Worm (Caenorhabditis elegans) whole organism, L2 larva: Measurements from ENCODE around the gene C31H2.14.

ENCODE experiments used
- F13H6.1 ChIP-seq: sonication (generic microtip); optimal IDR thresholded peaks from 2 replicates; lab custom pipeline; 2016; ENCODE audit warnings: missing genetic modification characterization, missing compliant biosample characterization
- ZK546.5 ChIP-seq: sonication (generic microtip); optimal IDR thresholded peaks from 2 replicates; lab custom pipeline; 2017; ENCODE audit warnings: missing biosample characterization, missing genetic modification characterization
- alr-1 ChIP-seq: fragments of 150-350 bp; optimal IDR thresholded peaks from 2 replicates; lab custom pipeline; 2014; ENCODE audit warnings: missing biosample characterization, missing genetic modification characterization
- blmp-1 ChIP-seq: sonication (generic microtip); optimal IDR thresholded peaks from 2 replicates; lab custom pipeline; 2017; ENCODE audit warnings: missing genetic modification characterization, mild to moderate bottlenecking, missing compliant biosample characterization, antibody characterized with exemption, moderate library complexity; ENCODE audit not compliant: insufficient read depth
- ceh-16 ChIP-seq: fragments of 150-350 bp; optimal IDR thresholded peaks from 2 replicates; lab custom pipeline; 2014; ENCODE audit warnings: missing biosample characterization, missing genetic modification characterization
- crh-2 ChIP-seq: sonication (generic microtip); optimal IDR thresholded peaks from 2 replicates; lab custom pipeline; 2017; ENCODE audit warnings: missing biosample characterization, missing genetic modification characterization
- dmd-4 ChIP-seq: sonication (generic microtip); optimal IDR thresholded peaks from 2 replicates; lab custom pipeline; 2017; ENCODE audit warnings: missing biosample characterization, missing genetic modification characterization
- elt-1 ChIP-seq: fragments of 150-350 bp; optimal IDR thresholded peaks from 2 replicates; lab custom pipeline; 2014; ENCODE audit warnings: missing biosample characterization, missing genetic modification characterization
- elt-3 ChIP-seq: sonication (generic microtip); optimal IDR thresholded peaks from 2 replicates; lab custom pipeline; 2017; ENCODE audit warnings: missing biosample characterization, missing genetic modification characterization
- fos-1 ChIP-seq: fragments of 150-350 bp; optimal IDR thresholded peaks from 2 replicates; lab custom pipeline; 2014; ENCODE audit warnings: missing biosample characterization, missing genetic modification characterization
- lin-11 ChIP-seq: fragments of 150-350 bp; sonication (generic microtip); optimal IDR thresholded peaks from 2 replicates; lab custom pipeline; 2014; ENCODE audit warnings: missing biosample characterization, missing genetic modification characterization, inconsistent platforms, mixed read lengths
- lin-39 ChIP-seq: fragments of 150-350 bp; optimal IDR thresholded peaks from 2 replicates; lab custom pipeline; 2014; ENCODE audit warnings: missing biosample characterization, missing genetic modification reagents, missing genetic modification characterization
- lsy-2 ChIP-seq, 2 experiments: fragments of 150-350 bp in 1 of 2; sonication (generic microtip) in 1 of 2; optimal IDR thresholded peaks; 2 replicates each; lab custom pipeline; 2014 to 2017; ENCODE audit warnings: missing biosample characterization in 2 of 2, missing genetic modification characterization in 2 of 2
- mab-5 ChIP-seq: fragments of 150-350 bp; optimal IDR thresholded peaks from 2 replicates; lab custom pipeline; 2014; ENCODE audit warnings: missing biosample characterization, missing genetic modification characterization
- mbf-1 ChIP-seq: sonication (generic microtip); optimal IDR thresholded peaks from 2 replicates; lab custom pipeline; 2017; ENCODE audit warnings: missing biosample characterization, missing genetic modification characterization
- mdl-1 ChIP-seq, 2 experiments: fragments of 150-350 bp in 1 of 2; sonication (generic microtip) in 1 of 2; optimal IDR thresholded peaks; 2 replicates each; lab custom pipeline; 2017; ENCODE audit warnings: missing biosample characterization in 2 of 2, missing genetic modification characterization in 2 of 2
- nhr-11 ChIP-seq: fragments of 150-350 bp; optimal IDR thresholded peaks from 2 replicates; lab custom pipeline; 2014; ENCODE audit warnings: missing biosample characterization, missing genetic modification characterization
- nhr-12 ChIP-seq: fragments of 150-350 bp; optimal IDR thresholded peaks from 2 replicates; lab custom pipeline; 2014; ENCODE audit warnings: missing biosample characterization, missing genetic modification characterization
- nhr-129 ChIP-seq: fragments of 150-350 bp; optimal IDR thresholded peaks from 2 replicates; lab custom pipeline; 2014; ENCODE audit warnings: missing biosample characterization, missing genetic modification characterization
- nhr-21 ChIP-seq: fragments of 150-350 bp; optimal IDR thresholded peaks from 2 replicates; lab custom pipeline; 2014; ENCODE audit warnings: missing biosample characterization, missing genetic modification characterization
- nhr-23 ChIP-seq: fragments of 150-350 bp; optimal IDR thresholded peaks from 2 replicates; lab custom pipeline; 2014; ENCODE audit warnings: missing biosample characterization, missing genetic modification reagents, missing genetic modification characterization
- nhr-25 ChIP-seq: fragments of 150-350 bp; sonication (generic microtip); optimal IDR thresholded peaks from 3 replicates; lab custom pipeline; 2014; ENCODE audit warnings: missing biosample characterization, missing genetic modification characterization
- nhr-77 ChIP-seq: fragments of 150-350 bp; optimal IDR thresholded peaks from 2 replicates; lab custom pipeline; 2014; ENCODE audit warnings: missing biosample characterization, missing genetic modification characterization
- peb-1 ChIP-seq: fragments of 150-350 bp; optimal IDR thresholded peaks from 2 replicates; lab custom pipeline; 2014; ENCODE audit warnings: missing biosample characterization, missing genetic modification characterization
- sem-4 ChIP-seq: fragments of 150-350 bp; optimal IDR thresholded peaks from 2 replicates; lab custom pipeline; 2014; ENCODE audit warnings: missing biosample characterization, missing genetic modification reagents, missing genetic modification characterization
- sma-3 ChIP-seq: sonication (generic microtip); optimal IDR thresholded peaks from 2 replicates; lab custom pipeline; 2016; ENCODE audit warnings: missing genetic modification reagents, missing genetic modification characterization, missing compliant biosample characterization
- sma-9 ChIP-seq, 2 experiments: fragments of 150-350 bp in 1 of 2; sonication (generic microtip) in 1 of 2; optimal IDR thresholded peaks; 2 replicates each; lab custom pipeline; 2014 to 2016; ENCODE audit warnings: missing genetic modification characterization in 2 of 2, mild to moderate bottlenecking in 1 of 2, missing biosample characterization in 1 of 2, missing compliant biosample characterization in 1 of 2, missing genetic modification reagents in 1 of 2, moderate library complexity in 1 of 2
- unc-55 ChIP-seq: fragments of 150-350 bp; sonication (generic microtip); optimal IDR thresholded peaks from 3 replicates; lab custom pipeline; 2014; ENCODE audit warnings: missing biosample characterization, missing genetic modification reagents, missing genetic modification characterization
- unc-62 ChIP-seq: fragments of 150-350 bp; optimal IDR thresholded peaks from 2 replicates; lab custom pipeline; 2014; ENCODE audit warnings: missing biosample characterization, missing genetic modification reagents, missing genetic modification characterization
- zag-1 ChIP-seq: fragments of 150-350 bp; optimal IDR thresholded peaks from 2 replicates; lab custom pipeline; 2014; ENCODE audit warnings: missing biosample characterization, missing genetic modification characterization
- ztf-1 ChIP-seq: fragments of 200-800 bp; sonication (Bioruptor generic); conservative IDR thresholded peaks from 2 replicates; pipeline ENCODE4 v1.3.6; 2022; ENCODE audit warnings: missing genetic modification characterization, missing compliant biosample characterization
- ztf-11 ChIP-seq: sonication (generic microtip); optimal IDR thresholded peaks from 2 replicates; lab custom pipeline; 2017; ENCODE audit warnings: missing biosample characterization, missing genetic modification characterization

Gene C31H2.14

DNA sequence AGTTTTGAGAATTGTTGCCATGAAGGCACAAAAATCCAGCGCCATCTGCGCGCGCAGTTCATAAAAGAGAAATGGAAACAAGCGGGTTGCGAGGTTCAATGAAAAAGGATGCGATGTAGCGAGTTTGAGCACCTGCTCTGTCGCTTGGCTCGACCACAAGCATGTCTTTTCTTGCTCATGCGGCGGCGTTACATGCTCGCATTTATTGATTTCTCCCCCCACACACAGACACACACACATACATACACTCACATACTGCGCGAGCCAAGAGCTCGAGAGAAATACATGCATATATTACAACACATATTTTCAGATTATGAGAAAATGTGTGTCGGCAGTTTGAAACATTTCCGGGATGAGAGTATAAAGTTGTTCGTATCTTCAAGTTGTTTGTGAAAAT is 26.2 kb upstream of the C31H2.14 start (continued):
- TF ChIP-seq lin-39 (no peak), nhr-25 (tag; lab: Kevin White, UChicago) (no peak), alr-1 (tag; lab: Kevin White, UChicago) (peak; percentile 26), lin-11 (tag; lab: Kevin White, UChicago) (peak; percentile 32), nhr-12 (no peak), nhr-77 (tag; lab: Kevin White, UChicago) (no peak), ztf-11 (tag; lab: Kevin White, UChicago) (no peak), elt-1 (tag; lab: Kevin White, UChicago) (no peak), blmp-1 (tag; lab: Kevin White, UChicago) (no peak), elt-3 (tag; lab: Kevin White, UChicago) (no peak), ZK546.5 (tag; lab: Kevin White, UChicago) (no peak), ztf-1 (no peak), sma-9 (GFP tag; optimal IDR thresholded peaks at IDR 0.05; lab: Kevin White, UChicago) (peak; percentile 4), sma-9 (tag; optimal IDR thresholded peaks at IDR 0.05; lab: Kevin White, UChicago) (no peak), mbf-1 (tag; lab: Kevin White, UChicago) (no peak), crh-2 (tag; lab: Kevin White, UChicago) (no peak), F13H6.1 (tag; lab: Kevin White, UChicago) (no peak), mab-5 (tag; lab: Kevin White, UChicago) (no peak), dmd-4 (tag; lab: Kevin White, UChicago) (no peak)

DNA sequence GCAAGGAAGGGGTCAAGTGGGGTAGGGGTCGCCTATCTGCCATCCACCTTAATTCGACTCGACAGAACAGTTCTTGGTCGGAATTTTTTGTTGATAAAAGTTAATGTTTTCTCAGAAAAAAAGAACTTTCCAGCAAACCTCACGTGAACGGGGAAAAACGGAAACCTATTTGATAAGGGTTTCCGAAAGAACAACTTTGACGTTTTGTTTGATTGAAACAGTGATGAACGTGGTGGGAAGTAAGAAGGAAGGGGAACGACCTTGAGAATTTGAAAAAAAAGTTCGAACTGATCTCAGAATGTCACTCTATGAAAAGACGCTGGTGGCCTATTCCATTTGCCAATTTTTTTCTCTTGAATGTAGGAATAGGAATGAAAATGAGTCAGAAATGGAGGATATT is 25.6 kb upstream of the C31H2.14 start:
- TF ChIP-seq sma-9 (GFP tag; optimal IDR thresholded peaks at IDR 0.05; lab: Kevin White, UChicago) = peak; percentile 34
- no peak for TF ChIP-seq sma-9 (tag; optimal IDR thresholded peaks at IDR 0.05; lab: Kevin White, UChicago)
- no peak for TF ChIP-seq mdl-1 (tag; optimal IDR thresholded peaks at IDR 0.05; lab: Kevin White, UChicago)
- peak; percentile 32 for TF ChIP-seq sma-3

DNA sequence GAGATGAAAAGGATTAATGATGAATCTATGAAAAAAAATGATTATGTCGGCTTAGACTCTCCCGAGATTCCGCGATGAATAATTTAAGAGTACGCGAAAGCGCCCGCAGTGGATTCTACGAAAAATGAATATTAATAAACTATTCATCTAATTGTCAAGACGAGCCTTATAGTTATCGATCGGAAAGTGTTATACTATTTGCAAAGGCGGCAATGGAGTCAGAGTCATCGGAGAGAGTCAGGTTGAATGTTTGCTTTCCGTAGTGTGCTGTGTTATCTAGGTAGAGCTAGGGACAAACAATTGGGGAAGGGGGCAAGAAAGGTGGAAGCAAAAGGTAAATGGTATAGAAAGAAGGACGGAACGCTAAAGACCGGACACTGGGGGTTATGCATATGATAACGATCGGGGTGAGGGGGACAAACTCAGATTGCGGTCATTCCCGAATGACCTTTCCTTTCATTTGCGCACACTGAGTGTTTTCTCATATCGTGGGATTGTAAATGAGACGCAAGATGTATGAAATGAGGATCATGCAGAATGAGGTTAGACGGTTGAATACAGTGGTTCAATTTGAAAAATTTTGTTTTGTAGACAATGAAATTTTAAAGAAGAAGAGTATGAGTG is 25.1 kb upstream of the C31H2.14 start:
- TF ChIP-seq elt-1 (tag; lab: Kevin White, UChicago) (no peak), sma-9 (GFP tag; optimal IDR thresholded peaks at IDR 0.05; lab: Kevin White, UChicago) (no peak), sma-9 (tag; optimal IDR thresholded peaks at IDR 0.05; lab: Kevin White, UChicago) (no peak), F13H6.1 (tag; lab: Kevin White, UChicago) (peak; percentile 35), fos-1 (peak; percentile 48), nhr-129 (tag; lab: Kevin White, UChicago) (peak; percentile 51), ceh-16 (tag; lab: Kevin White, UChicago) (peak; percentile 77), peb-1 (tag; lab: Kevin White, UChicago) (no peak), crh-2 (tag; lab: Kevin White, UChicago) (no peak), ztf-11 (tag; lab: Kevin White, UChicago) (no peak), zag-1 (no peak), unc-62 (no peak), ztf-1 (no peak)

DNA sequence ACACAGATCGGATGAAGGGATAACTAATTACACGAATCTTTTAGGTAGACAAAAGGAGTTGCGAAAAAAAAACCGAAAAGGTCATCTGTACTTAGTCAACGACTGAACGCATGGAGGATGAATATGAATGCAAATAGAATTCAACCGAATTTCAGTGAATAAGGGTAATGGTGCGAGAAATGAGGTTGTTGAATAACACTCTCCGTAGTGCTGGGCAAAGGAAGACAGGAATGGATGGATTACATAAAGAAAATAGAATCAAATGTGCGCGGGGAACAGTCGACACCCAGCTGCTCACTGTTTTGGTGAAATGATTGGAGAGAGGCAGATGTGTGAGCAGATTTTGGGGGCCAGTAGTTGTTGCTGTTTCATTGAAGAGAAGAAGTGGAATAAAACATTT is 23.7 kb upstream of the C31H2.14 start:
- TF ChIP-seq lsy-2 (tag; optimal IDR thresholded peaks at IDR 0.05; lab: Kevin White, UChicago) = no peak
- TF ChIP-seq lin-11 (tag; lab: Kevin White, UChicago) = no peak
- no peak for TF ChIP-seq mbf-1 (tag; lab: Kevin White, UChicago)
- no peak for TF ChIP-seq nhr-23 (tag; lab: Kevin White, UChicago)

DNA sequence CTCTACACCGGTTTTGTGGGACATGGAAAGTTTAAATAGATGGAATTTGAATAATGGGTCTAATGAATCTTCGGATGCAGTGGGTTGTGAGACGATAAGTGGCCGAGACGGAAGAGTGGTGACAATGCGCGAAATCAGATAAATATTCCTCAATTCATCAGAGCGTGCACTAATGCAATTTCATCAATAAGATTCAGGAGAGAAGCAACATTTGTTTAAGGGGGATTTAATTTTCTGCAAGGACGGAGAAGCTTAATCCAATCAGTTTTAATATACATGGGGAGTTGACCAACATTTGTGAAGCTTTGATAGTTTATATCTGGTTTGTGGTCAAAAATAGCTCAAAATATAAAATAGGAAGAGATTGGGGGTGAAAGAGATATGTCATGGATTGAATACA is 18.6 kb upstream of the C31H2.14 start:
- no peak for TF ChIP-seq nhr-25 (tag; lab: Kevin White, UChicago)
- TF ChIP-seq crh-2 (tag; lab: Kevin White, UChicago) = no peak
- TF ChIP-seq sma-9 (GFP tag; optimal IDR thresholded peaks at IDR 0.05; lab: Kevin White, UChicago) = peak; percentile 20
- TF ChIP-seq sma-9 (tag; optimal IDR thresholded peaks at IDR 0.05; lab: Kevin White, UChicago) = no peak

DNA sequence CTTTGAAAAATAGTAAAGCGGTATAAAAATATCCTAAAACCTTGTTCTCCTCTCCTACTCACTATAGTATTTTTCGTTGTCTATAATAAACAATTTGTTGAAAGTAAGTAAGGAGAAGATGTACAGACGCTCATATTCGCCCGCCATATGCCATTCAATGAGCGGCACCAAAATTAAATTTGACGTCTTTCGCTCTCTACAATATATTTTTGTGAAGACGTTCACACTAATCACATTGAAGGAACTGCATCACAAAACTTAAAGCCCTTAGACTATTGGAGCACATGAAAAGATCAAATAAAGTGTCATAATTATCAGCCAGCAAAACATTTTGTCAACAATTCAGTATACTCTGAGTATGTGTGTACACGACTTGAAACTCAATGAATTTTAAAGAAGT is 16.3 kb upstream of the C31H2.14 start:
- no peak for TF ChIP-seq nhr-21
- no peak for TF ChIP-seq fos-1
- no peak for TF ChIP-seq F13H6.1 (tag; lab: Kevin White, UChicago)
- TF ChIP-seq nhr-11 (tag; lab: Kevin White, UChicago) = no peak
- no peak for TF ChIP-seq sma-9 (GFP tag; optimal IDR thresholded peaks at IDR 0.05; lab: Kevin White, UChicago)
- no peak for TF ChIP-seq sma-9 (tag; optimal IDR thresholded peaks at IDR 0.05; lab: Kevin White, UChicago)
- no peak for TF ChIP-seq zag-1
- TF ChIP-seq sma-3 = no peak
- no peak for TF ChIP-seq blmp-1 (tag; lab: Kevin White, UChicago)
- no peak for TF ChIP-seq ztf-11 (tag; lab: Kevin White, UChicago)
- no peak for TF ChIP-seq ceh-16 (tag; lab: Kevin White, UChicago)
- no peak for TF ChIP-seq nhr-12
- no peak for TF ChIP-seq nhr-129 (tag; lab: Kevin White, UChicago)
- TF ChIP-seq sem-4 = no peak
- no peak for TF ChIP-seq mab-5 (tag; lab: Kevin White, UChicago)
- no peak for TF ChIP-seq peb-1 (tag; lab: Kevin White, UChicago)
- TF ChIP-seq unc-55 = no peak
